Fruit fly (Drosophila melanogaster) whole organism, embryonic: ENCODE measurements around the gene Rack1.

Experiments
- B-H2 ChIP-seq: fragments of 200-800 bp; sonication (Bioruptor generic); optimal IDR thresholded peaks from 2 replicates; lab custom pipeline; 2018; ENCODE audit warnings: missing biosample characterization, mild to moderate bottlenecking, missing genetic modification characterization
- CG11093 ChIP-seq: fragments of 200-800 bp; sonication (Bioruptor generic); IDR thresholded peaks from 3 replicates; pipeline ENCODE4 v1.3.6; 2022; ENCODE audit warnings: missing biosample characterization, missing genetic modification characterization
- CG12219 ChIP-seq: fragments of 200-800 bp; sonication (Bioruptor generic); optimal IDR thresholded peaks from 3 replicates; lab custom pipeline; 2018; ENCODE audit warnings: missing biosample characterization, mild to moderate bottlenecking, missing genetic modification characterization
- CG12942 ChIP-seq: fragments of 200-800 bp; sonication (Bioruptor generic); optimal IDR thresholded peaks from 3 replicates; lab custom pipeline; 2016; ENCODE audit warnings: missing biosample characterization, missing genetic modification characterization
- CG15601 ChIP-seq: fragments of 200-800 bp; sonication (Bioruptor generic); optimal IDR thresholded peaks from 3 replicates; lab custom pipeline; 2019; ENCODE audit warnings: missing biosample characterization, mild to moderate bottlenecking, missing genetic modification characterization, moderate library complexity
- CG30403 ChIP-seq: fragments of 200-800 bp; sonication (Bioruptor generic); optimal IDR thresholded peaks from 3 replicates; lab custom pipeline; 2016; ENCODE audit warnings: missing biosample characterization, missing genetic modification characterization
- CG3281 ChIP-seq: fragments of 200-800 bp; sonication (Bioruptor generic); optimal IDR thresholded peaks from 3 replicates; lab custom pipeline; 2017; ENCODE audit warnings: missing biosample characterization, mild to moderate bottlenecking, missing genetic modification characterization
- CG4282 ChIP-seq: fragments of 200-800 bp; sonication (Bioruptor generic); optimal IDR thresholded peaks from 2 replicates; lab custom pipeline; 2016; ENCODE audit warnings: missing biosample characterization, missing genetic modification characterization
- CG4328 ChIP-seq: fragments of 200-800 bp; sonication (Bioruptor generic); optimal IDR thresholded peaks from 3 replicates; lab custom pipeline; 2017; ENCODE audit warnings: missing biosample characterization, missing genetic modification reagents, missing genetic modification characterization
- CG5180 ChIP-seq: fragments of 200-800 bp; sonication (Bioruptor generic); optimal IDR thresholded peaks from 3 replicates; lab custom pipeline; 2017; ENCODE audit warnings: missing biosample characterization, missing genetic modification characterization, mild to moderate bottlenecking, moderate library complexity, missing genetic modification reagents
- CG6254 ChIP-seq: fragments of 200-800 bp; sonication (Bioruptor generic); optimal IDR thresholded peaks from 3 replicates; lab custom pipeline; 2017; ENCODE audit warnings: mild to moderate bottlenecking, missing biosample characterization, missing genetic modification reagents, missing genetic modification characterization
- CG6791 ChIP-seq: fragments of 200-800 bp; sonication (Bioruptor generic); IDR thresholded peaks from 3 replicates; pipeline ENCODE4 v1.3.6; 2022; ENCODE audit warnings: missing biosample characterization, missing genetic modification characterization; ENCODE audit not compliant: partially characterized antibody
- CG7928 ChIP-seq: fragments of 200-800 bp; sonication (Bioruptor generic); optimal IDR thresholded peaks from 2 replicates; lab custom pipeline; 2017; ENCODE audit warnings: missing biosample characterization, mild to moderate bottlenecking, missing genetic modification characterization
- CG8924 ChIP-seq: fragments of 200-800 bp; optimal IDR thresholded peaks from 3 replicates; lab custom pipeline; 2019; ENCODE audit warnings: missing biosample characterization, mild to moderate bottlenecking, missing genetic modification characterization, moderate library complexity
- CG9797 ChIP-seq: fragments of 200-800 bp; sonication (Bioruptor generic); optimal IDR thresholded peaks from 3 replicates; lab custom pipeline; 2018; ENCODE audit warnings: missing biosample characterization, mild to moderate bottlenecking, missing genetic modification characterization
- Chrac-16 ChIP-seq: fragments of 200-800 bp; sonication (Bioruptor generic); optimal IDR thresholded peaks from 3 replicates; lab custom pipeline; 2016; ENCODE audit warnings: missing biosample characterization, missing genetic modification characterization
- CoRest ChIP-seq: fragments of 200-800 bp; sonication (Bioruptor generic); optimal IDR thresholded peaks from 3 replicates; lab custom pipeline; 2018; ENCODE audit warnings: missing biosample characterization, mild to moderate bottlenecking, missing genetic modification characterization, moderate library complexity
- Deaf1 ChIP-seq: fragments of 200-800 bp; optimal IDR thresholded peaks from 3 replicates; lab custom pipeline; 2019; ENCODE audit warnings: missing biosample characterization, mild to moderate bottlenecking, missing genetic modification characterization, moderate library complexity
- Dp ChIP-seq: fragments of 200-800 bp; sonication (Bioruptor generic); optimal IDR thresholded peaks from 2 replicates; lab custom pipeline; 2018; ENCODE audit warnings: missing biosample characterization, mild to moderate bottlenecking, missing genetic modification characterization, moderate library complexity
- Dref ChIP-seq: fragments of 200-800 bp; sonication (Bioruptor generic); IDR thresholded peaks from 2 replicates; pipeline ENCODE4 v1.3.6; 2022; ENCODE audit warnings: missing biosample characterization, missing genetic modification characterization
- Fer1 ChIP-seq: fragments of 200-800 bp; sonication (Bioruptor generic); optimal IDR thresholded peaks from 2 replicates; lab custom pipeline; 2017; ENCODE audit warnings: missing biosample characterization, mild to moderate bottlenecking, missing genetic modification characterization
- H15 ChIP-seq: fragments of 200-800 bp; sonication (Bioruptor generic); IDR thresholded peaks from 3 replicates; pipeline ENCODE4 v1.3.6; 2022; ENCODE audit warnings: missing biosample characterization, missing genetic modification characterization
- HmgZ ChIP-seq: fragments of 200-800 bp; sonication (Bioruptor generic); optimal IDR thresholded peaks from 2 replicates; lab custom pipeline; 2018; ENCODE audit warnings: missing biosample characterization, mild to moderate bottlenecking, missing genetic modification characterization
- Hmx ChIP-seq: fragments of 200-800 bp; sonication (Bioruptor generic); optimal IDR thresholded peaks from 2 replicates; lab custom pipeline; 2016; ENCODE audit warnings: missing biosample characterization, missing genetic modification characterization
- Hr78 ChIP-seq, 2 experiments: fragments of 200-800 bp in 1 of 2; fragments of >200 bp in 1 of 2; sonication (Bioruptor generic) in 1 of 2; optimal IDR thresholded peaks; 2 replicates each; lab custom pipeline; 2017 to 2019; ENCODE audit warnings: missing biosample characterization in 2 of 2, missing genetic modification characterization in 2 of 2, mild to moderate bottlenecking in 1 of 2, moderate library complexity in 1 of 2
- MESR4 ChIP-seq: fragments of 200-800 bp; sonication (Bioruptor generic); optimal IDR thresholded peaks from 2 replicates; lab custom pipeline; 2018; ENCODE audit warnings: missing biosample characterization, mild to moderate bottlenecking, missing genetic modification characterization, moderate library complexity
- Oaz ChIP-seq: fragments of 200-800 bp; sonication (Bioruptor generic); IDR thresholded peaks from 2 replicates; pipeline ENCODE4 v1.3.6; 2022; ENCODE audit warnings: missing biosample characterization, missing genetic modification characterization
- Pdp1 ChIP-seq, 2 experiments: fragments of 200-800 bp; sonication (Bioruptor generic); optimal IDR thresholded peaks; 3 replicates each; lab custom pipeline; 2016; ENCODE audit warnings: missing biosample characterization in 2 of 2, missing genetic modification characterization in 2 of 2, mild to moderate bottlenecking in 1 of 2, moderate library complexity in 1 of 2
- Side ChIP-seq: fragments of 200-800 bp; sonication (Bioruptor generic); optimal IDR thresholded peaks from 2 replicates; lab custom pipeline; 2016; ENCODE audit warnings: missing biosample characterization, missing genetic modification characterization
- Spps ChIP-seq: fragments of 200-800 bp; sonication (Bioruptor generic); optimal IDR thresholded peaks from 2 replicates; lab custom pipeline; 2018; ENCODE audit warnings: missing biosample characterization, mild to moderate bottlenecking, missing genetic modification characterization
- Sry-δ ChIP-seq: fragments of 200-800 bp; sonication (Bioruptor generic); optimal IDR thresholded peaks from 2 replicates; lab custom pipeline; 2016; ENCODE audit warnings: missing biosample characterization, missing genetic modification characterization
- amos ChIP-seq: fragments of 200-800 bp; sonication (Bioruptor generic); IDR thresholded peaks from 2 replicates; pipeline ENCODE4 v1.3.6; 2022; ENCODE audit warnings: missing biosample characterization, missing genetic modification characterization; ENCODE audit not compliant: partially characterized antibody
- chinmo ChIP-seq: fragments of 200-800 bp; sonication (Bioruptor generic); IDR thresholded peaks from 4 replicates; pipeline ENCODE4 v1.3.6; 2022; ENCODE audit warnings: missing biosample characterization, missing genetic modification characterization; ENCODE audit not compliant: partially characterized antibody
- chm ChIP-seq: fragments of 200-800 bp; sonication (Bioruptor generic); IDR thresholded peaks from 2 replicates; pipeline ENCODE4 v1.3.6; 2022; ENCODE audit warnings: missing biosample characterization, missing genetic modification characterization
- chn ChIP-seq: fragments of 200-800 bp; sonication (Bioruptor generic); optimal IDR thresholded peaks from 2 replicates; lab custom pipeline; 2016; ENCODE audit warnings: missing biosample characterization, missing genetic modification characterization
- dmrt99B ChIP-seq: fragments of 200-800 bp; sonication (Bioruptor generic); optimal IDR thresholded peaks from 2 replicates; lab custom pipeline; 2018; ENCODE audit warnings: missing biosample characterization, mild to moderate bottlenecking, missing genetic modification characterization, moderate library complexity
- fu2 ChIP-seq: fragments of 200-800 bp; sonication (Bioruptor generic); optimal IDR thresholded peaks from 2 replicates; lab custom pipeline; 2016; ENCODE audit warnings: missing biosample characterization, missing genetic modification characterization
- gce ChIP-seq: fragments of 200-800 bp; sonication (Bioruptor generic); IDR thresholded peaks from 3 replicates; pipeline ENCODE4 v1.3.6; 2022; ENCODE audit warnings: missing biosample characterization, missing genetic modification characterization
- grau ChIP-seq: fragments of 200-800 bp; optimal IDR thresholded peaks from 3 replicates; lab custom pipeline; 2019; ENCODE audit warnings: missing biosample characterization, mild to moderate bottlenecking, missing genetic modification characterization, moderate library complexity
- insv ChIP-seq, 2 experiments: fragments of 200-800 bp; sonication (Bioruptor generic); optimal IDR thresholded peaks; 3 replicates each; lab custom pipeline; 2016 to 2018; ENCODE audit warnings: missing biosample characterization in 2 of 2, missing genetic modification characterization in 2 of 2
- klu ChIP-seq: fragments of 200-800 bp; sonication (Bioruptor generic); IDR thresholded peaks from 2 replicates; pipeline ENCODE4 v1.3.6; 2022; ENCODE audit warnings: missing biosample characterization, missing genetic modification characterization
- nerfin-2 ChIP-seq: fragments of 200-800 bp; sonication (Bioruptor generic); IDR thresholded peaks from 2 replicates; pipeline ENCODE4 v1.3.6; 2022; ENCODE audit warnings: missing biosample characterization, missing genetic modification characterization; ENCODE audit not compliant: partially characterized antibody
- nmo ChIP-seq: fragments of 200-800 bp; sonication (Bioruptor generic); optimal IDR thresholded peaks from 2 replicates; lab custom pipeline; 2018; ENCODE audit warnings: missing biosample characterization, mild to moderate bottlenecking, missing genetic modification characterization, moderate library complexity
- row ChIP-seq: fragments of 200-800 bp; sonication (Bioruptor generic); IDR thresholded peaks from 3 replicates; pipeline ENCODE4 v1.3.6; 2022; ENCODE audit warnings: missing biosample characterization, missing genetic modification characterization
- sisA ChIP-seq: fragments of 200-800 bp; sonication (Bioruptor generic); IDR thresholded peaks from 2 replicates; pipeline ENCODE4 v1.3.6; 2022; ENCODE audit warnings: missing biosample characterization, missing genetic modification characterization
- sr ChIP-seq: fragments of 200-800 bp; sonication (Bioruptor generic); IDR thresholded peaks from 3 replicates; pipeline ENCODE4 v1.3.6; 2022; ENCODE audit warnings: missing biosample characterization, missing genetic modification characterization
- tll ChIP-seq, 2 experiments: fragments of 200-800 bp in 1 of 2; fragments of >200 bp in 1 of 2; sonication (Bioruptor generic) in 1 of 2; optimal IDR thresholded peaks; 2 replicates each; lab custom pipeline; 2017 to 2019; ENCODE audit warnings: missing biosample characterization in 2 of 2, missing genetic modification characterization in 2 of 2, mild to moderate bottlenecking in 1 of 2, moderate library complexity in 1 of 2
- tx ChIP-seq: fragments of 200-800 bp; sonication (Bioruptor generic); optimal IDR thresholded peaks from 2 replicates; lab custom pipeline; 2016; ENCODE audit warnings: missing biosample characterization, missing genetic modification characterization
- vnd ChIP-seq: fragments of 200-800 bp; sonication (Bioruptor generic); IDR thresholded peaks from 3 replicates; pipeline ENCODE4 v1.3.6; 2022; ENCODE audit warnings: missing biosample characterization, missing genetic modification characterization; ENCODE audit not compliant: partially characterized antibody
- z ChIP-seq: fragments of 200-800 bp; sonication (Bioruptor generic); IDR thresholded peaks from 3 replicates; pipeline ENCODE4 v1.3.6; 2022; ENCODE audit warnings: missing biosample characterization, missing genetic modification characterization

The Rack1 gene

DNA sequence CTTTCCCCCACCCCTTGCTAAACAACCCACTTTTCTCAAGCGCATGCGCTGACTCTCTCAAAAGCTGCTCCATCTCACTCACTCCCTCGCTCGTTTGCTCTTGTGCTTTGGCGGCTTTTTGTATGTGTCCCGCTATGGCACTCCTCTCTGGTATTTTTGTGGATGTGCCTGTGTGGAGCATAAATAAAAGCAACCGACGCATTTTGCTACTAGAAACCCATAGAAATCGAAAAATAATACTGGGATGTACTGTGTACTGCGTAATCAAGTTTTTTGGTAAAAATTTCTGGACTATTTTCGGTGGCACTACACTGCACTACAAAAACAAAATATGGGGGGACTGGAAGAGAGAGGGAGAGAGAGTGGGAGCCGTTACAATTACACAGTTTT lies 17.4 kb downstream of the Rack1 start (continued):
- TF ChIP-seq CG12219 (GFP tag; lab: Kevin White, UChicago) (no peak), Spps (no peak), CG4328 (no peak), H15 (GFP tag; lab: Robert Waterston, UW) (no peak), CG6254 (GFP tag; lab: Kevin White, UChicago) (no peak), tx (GFP tag; lab: Kevin White, UChicago) (no peak), amos (no peak; the same call in 1 of the 2 replicates), gce (GFP tag; lab: Robert Waterston, UW) (no peak), nmo (GFP tag; lab: Kevin White, UChicago) (peak; percentile 18), Pdp1 (GFP tag; optimal IDR thresholded peaks at IDR 0.05; lab: Kevin White, UChicago) (peak in 1 of 2 experiments; percentile 92), CG9797 (GFP tag; lab: Kevin White, UChicago) (peak; percentile 23), fu2 (GFP tag; lab: Kevin White, UChicago) (no peak), sisA (no peak), CG7928 (GFP tag; lab: Kevin White, UChicago) (no peak), chn (GFP tag; lab: Kevin White, UChicago) (no peak), Hmx (no peak), vnd (no peak), z (GFP tag; lab: Robert Waterston, UW) (peak; percentile 66; the same call in 2 of the 3 replicates), Dp (GFP tag; lab: Kevin White, UChicago) (peak; percentile 38), CG15601 (tag; lab: Kevin White, UChicago) (no peak), tll (GFP tag; optimal IDR thresholded peaks at IDR 0.05; lab: Kevin White, UChicago) (no peak), dmrt99B (peak; percentile 14), Deaf1 (tag; lab: Kevin White, UChicago) (peak; percentile 18), insv (GFP tag; optimal IDR thresholded peaks at IDR 0.05; lab: Kevin White, UChicago) (no peak), sr (peak; percentile 26; the same call in 1 of the 3 replicates), HmgZ (tag; lab: Kevin White, UChicago) (peak; percentile 69), row (peak; percentile 27; the same call in 1 of the 3 replicates), CG4282 (no peak), chinmo (peak; percentile 99; the same call in 3 of the 4 replicates), Dref (0 out of 2 replicates have a peak, but pooled peaks have one; percentile 35), Oaz (GFP tag; lab: Robert Waterston, UW) (no peak), CG5180 (GFP tag; lab: Kevin White, UChicago) (no peak), CoRest (tag; lab: Kevin White, UChicago) (peak; percentile 2), chm (GFP tag; lab: Robert Waterston, UW) (peak; percentile 45; the same call in 1 of the 2 replicates), CG11093 (GFP tag; lab: Robert Waterston, UW) (no peak), Chrac-16 (GFP tag; lab: Kevin White, UChicago) (no peak), CG8924 (tag; lab: Kevin White, UChicago) (peak; percentile 11), CG12942 (no peak), Hr78 (GFP tag; optimal IDR thresholded peaks at IDR 0.05; lab: Kevin White, UChicago) (no peak), grau (peak; percentile 70), MESR4 (GFP tag; lab: Kevin White, UChicago) (peak; percentile 18), Sry-δ (peak; percentile 13), Side (GFP tag; lab: Kevin White, UChicago) (no peak), B-H2 (GFP tag; lab: Kevin White, UChicago) (no peak), CG3281 (GFP tag; lab: Kevin White, UChicago) (peak; percentile 28), CG6791 (GFP tag; lab: Robert Waterston, UW) (0 out of 3 replicates have a peak, but pooled peaks have one; percentile 32), CG30403 (GFP tag; lab: Kevin White, UChicago) (no peak), nerfin-2 (GFP tag; lab: Robert Waterston, UW) (peak; percentile 26; the same call in 1 of the 2 replicates), klu (GFP tag; lab: Robert Waterston, UW) (no peak), Fer1 (peak; percentile 46)
